Fruit fly (Drosophila melanogaster) whole organism, embryonic: ENCODE data around the gene CG43233.

Experiments
- Lpt ChIP-seq: fragments of >200 bp; optimal IDR thresholded peaks from 2 replicates; lab custom pipeline; 2018; ENCODE audit warnings: missing biosample characterization, missing genetic modification characterization
- nerfin-2 ChIP-seq: fragments of 200-800 bp; sonication (Bioruptor generic); IDR thresholded peaks from 2 replicates; pipeline ENCODE4 v1.3.6; 2022; ENCODE audit warnings: missing biosample characterization, missing genetic modification characterization; ENCODE audit not compliant: partially characterized antibody
- sim ChIP-seq: fragments of 200-800 bp; sonication (Bioruptor generic); IDR thresholded peaks from 2 replicates; pipeline ENCODE4 v1.3.6; 2022; ENCODE audit warnings: missing biosample characterization, missing genetic modification characterization
- sug ChIP-seq: fragments of 200-800 bp; optimal IDR thresholded peaks from 2 replicates; lab custom pipeline; 2019; ENCODE audit warnings: missing biosample characterization, mild to moderate bottlenecking, missing genetic modification characterization, moderate library complexity

- TF ChIP-seq nerfin-2 (GFP tag; lab: Robert Waterston, UW) (no peak), Lpt (GFP tag; lab: Kevin White, UChicago) (no peak), sim (GFP tag; lab: Robert Waterston, UW) (no peak), sug (tag; lab: Kevin White, UChicago) (no peak)
Measured at dm6 chr2L:20488128-20488527, 14.9 kb upstream of the CG43233 start.
